Worm (Caenorhabditis elegans): Measurements from ENCODE around the gene ZC15.1.

ZC15.1 gene

ce11 chrV:20311519-20311918, 5.6 kb downstream of the ZC15.1 start, which contains the start of gene clec-262:
clec-262 (plus strand) TSS chrV:20311819.
- TF ChIP-seq F23B12.7 (tag; optimal IDR thresholded peaks at IDR 0.05; ENCODE audit: insufficient read depth), result no peak

- no peak for TF ChIP-seq Y53F4B.3 (GFP tag; IDR thresholded peaks at IDR 0.05)
- no peak for TF ChIP-seq xnd-1 (tag; optimal IDR thresholded peaks at IDR 0.05)
- TF ChIP-seq F52B5.7 (tag; optimal IDR thresholded peaks at IDR 0.05), result no peak
- no peak for TF ChIP-seq nhr-80 (tag; optimal IDR thresholded peaks at IDR 0.05)
- TF ChIP-seq madf-6 (GFP tag; IDR thresholded peaks at IDR 0.05), result no peak
- TF ChIP-seq mxl-1 (tag; optimal IDR thresholded peaks at IDR 0.05), result no peak
- no peak for TF ChIP-seq lin-26 (GFP tag; IDR thresholded peaks at IDR 0.05)
- TF ChIP-seq lir-1 (GFP tag; conservative IDR thresholded peaks at IDR 0.05), result no peak
- no peak for TF ChIP-seq ceh-79 (tag; optimal IDR thresholded peaks at IDR 0.05)
Measured at ce11 chrV:20317442-20317841, 11.5 kb downstream of the ZC15.1 start, which contains the start of gene Y113G7C.1. Y113G7C.1 (plus strand) TSS chrV:20317742.

ce11 chrV:20325417-20325816, 19.5 kb downstream of the ZC15.1 start, which contains the start of gene Y38H6A.1:
Y38H6A.1 (plus strand) TSS chrV:20325717.
- no peak for TF ChIP-seq snpc-1.3 (tag; optimal IDR thresholded peaks at IDR 0.05; ENCODE audit: insufficient read depth)
- no peak for TF ChIP-seq nfya-1 (tag; optimal IDR thresholded peaks at IDR 0.05; ENCODE audit: borderline replicate concordance, insufficient read depth)
- no peak for TF ChIP-seq ama-1 (optimal IDR thresholded peaks at IDR 0.05)
- no peak for TF ChIP-seq ama-1 (GFP tag; optimal IDR thresholded peaks at IDR 0.05)
- TF ChIP-seq ceh-100 (GFP tag; IDR thresholded peaks at IDR 0.05), result no peak
- no peak for TF ChIP-seq lin-26 (GFP tag; IDR thresholded peaks at IDR 0.05)
- no peak for TF ChIP-seq lin-54 (GFP tag; optimal IDR thresholded peaks at IDR 0.05)
- TF ChIP-seq xnd-1 (tag; optimal IDR thresholded peaks at IDR 0.05), result no peak
- no peak for TF ChIP-seq madf-6 (GFP tag; IDR thresholded peaks at IDR 0.05)
- no peak for TF ChIP-seq K12H6.12 (tag; optimal IDR thresholded peaks at IDR 0.05)
- no peak for TF ChIP-seq cebp-1 (GFP tag; IDR thresholded peaks at IDR 0.05)
- no peak for TF ChIP-seq cebp-1 (tag; optimal IDR thresholded peaks at IDR 0.05)
- TF ChIP-seq let-607 (tag; optimal IDR thresholded peaks at IDR 0.05), result no peak

ce11 chrV:20335264-20335663, 29.4 kb downstream of the ZC15.1 start, which contains the start of gene Y38H6A.5:
Y38H6A.5 (minus strand) TSS chrV:20335364.
- no peak for TF ChIP-seq rpc-1 (optimal IDR thresholded peaks at IDR 0.05)
- no peak for TF ChIP-seq rpc-1 (tag; optimal IDR thresholded peaks at IDR 0.05)

- no peak for TF ChIP-seq nfya-1 (tag; optimal IDR thresholded peaks at IDR 0.05; ENCODE audit: borderline replicate concordance, insufficient read depth)
- no peak for TF ChIP-seq egl-44 (GFP tag; IDR thresholded peaks at IDR 0.05)
- TF ChIP-seq ceh-58 (GFP tag; IDR thresholded peaks at IDR 0.05), result no peak
- TF ChIP-seq akir-1 (GFP tag; optimal IDR thresholded peaks at IDR 0.05), result no peak
- no peak for TF ChIP-seq cebp-2 (GFP tag; IDR thresholded peaks at IDR 0.05)
- no peak for TF ChIP-seq ceh-91 (GFP tag; IDR thresholded peaks at IDR 0.05)
- no peak for TF ChIP-seq cebp-1 (GFP tag; IDR thresholded peaks at IDR 0.05)
- no peak for TF ChIP-seq cebp-1 (tag; optimal IDR thresholded peaks at IDR 0.05)
- TF ChIP-seq Y56A3A.18 (GFP tag; IDR thresholded peaks at IDR 0.05), result no peak
- no peak for TF ChIP-seq ZK185.1 (tag; optimal IDR thresholded peaks at IDR 0.05; ENCODE audit: poor library complexity, severe bottlenecking)
- TF ChIP-seq tlf-1 (GFP tag; optimal IDR thresholded peaks at IDR 0.05), result no peak
Measured at ce11 chrV:20338020-20338419, 32.1 kb downstream of the ZC15.1 start.

- no peak for TF ChIP-seq F10E7.11 (tag; optimal IDR thresholded peaks at IDR 0.05)
- TF ChIP-seq pha-4 (tag; optimal IDR thresholded peaks at IDR 0.05), result no peak
- TF ChIP-seq ets-4 (GFP tag; optimal IDR thresholded peaks at IDR 0.05), result no peak
- no peak for TF ChIP-seq chd-7 (tag; optimal IDR thresholded peaks at IDR 0.05)
- TF ChIP-seq F57C9.4 (tag; optimal IDR thresholded peaks at IDR 0.05), result no peak
- TF ChIP-seq hmg-20 (GFP tag; IDR thresholded peaks at IDR 0.05), result no peak
- no peak for TF ChIP-seq ztf-28 (GFP tag; IDR thresholded peaks at IDR 0.05)
- no peak for TF ChIP-seq zfh-2 (GFP tag; conservative IDR thresholded peaks at IDR 0.05)
- TF ChIP-seq unc-62 (GFP tag; optimal IDR thresholded peaks at IDR 0.05), result no peak
- TF ChIP-seq aptf-3 (GFP tag; IDR thresholded peaks at IDR 0.05), result no peak
- no peak for TF ChIP-seq nhr-80 (tag; optimal IDR thresholded peaks at IDR 0.05)
- no peak for TF ChIP-seq pbrm-1 (GFP tag; IDR thresholded peaks at IDR 0.05)
- no peak for TF ChIP-seq F37B4.10 (GFP tag; IDR thresholded peaks at IDR 0.05)
Measured at ce11 chrV:20338870-20339269, 33.0 kb downstream of the ZC15.1 start.

Measured in whole organism, young adult.